Fruit fly (Drosophila melanogaster) whole organism, pupa: ENCODE measurements around the gene Idh3b.

ENCODE experiments used
- CG12605 ChIP-seq: fragments of 200-800 bp; sonication (Bioruptor generic); IDR thresholded peaks from 2 replicates; pipeline ENCODE4 v1.3.6; 2022; ENCODE audit warnings: missing biosample characterization, missing genetic modification characterization
- EcR ChIP-seq: fragments of 200-800 bp; sonication (Bioruptor generic); optimal IDR thresholded peaks from 3 replicates; lab custom pipeline; 2019; ENCODE audit warnings: missing biosample characterization, missing genetic modification characterization, mild to moderate bottlenecking, moderate library complexity, missing genetic modification reagents

DNA sequence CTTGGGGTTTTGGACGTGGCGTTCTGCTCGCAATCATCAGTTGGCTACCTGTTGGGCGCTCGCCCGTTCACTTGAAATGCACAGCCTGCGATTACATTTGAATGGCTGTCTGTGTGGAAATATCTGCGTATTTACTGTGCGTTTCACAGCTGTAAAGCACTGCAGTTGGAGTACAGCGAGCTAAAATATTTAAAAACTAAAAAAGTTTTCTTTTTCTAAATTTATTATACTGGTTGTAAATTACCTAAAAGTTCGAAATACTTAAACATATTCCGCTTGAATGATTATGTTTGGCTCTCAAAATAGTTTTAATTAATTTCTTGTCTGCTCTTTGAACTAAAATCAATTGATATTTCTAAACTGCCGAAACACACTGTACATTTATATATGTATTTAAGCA lies 27.0 kb upstream of the Idh3b start:
- no peak for TF ChIP-seq CG12605 (GFP tag; lab: Robert Waterston, UW)
- TF ChIP-seq EcR (GFP tag; lab: Kevin White, UChicago) = no peak
